Fruit fly (Drosophila melanogaster) whole organism, prepupa: ENCODE measurements around the gene CG4462.

ENCODE experiments used
- CG10631 ChIP-seq: fragments of 200-800 bp; sonication (Bioruptor generic); optimal IDR thresholded peaks from 2 replicates; lab custom pipeline; 2016; ENCODE audit warnings: missing biosample characterization, missing genetic modification characterization
- CG10669 ChIP-seq: fragments of 200-800 bp; sonication (Bioruptor generic); optimal IDR thresholded peaks from 3 replicates; lab custom pipeline; 2018; ENCODE audit warnings: missing biosample characterization, mild to moderate bottlenecking, missing genetic modification characterization, moderate library complexity
- CG11294 ChIP-seq: fragments of 200-800 bp; sonication (Bioruptor generic); IDR thresholded peaks from 2 replicates; pipeline ENCODE4 v1.3.6; 2022; ENCODE audit warnings: missing biosample characterization, missing genetic modification characterization
- CG11762 ChIP-seq: fragments of 200-800 bp; sonication (Bioruptor generic); optimal IDR thresholded peaks from 3 replicates; lab custom pipeline; 2016; ENCODE audit warnings: missing biosample characterization, missing genetic modification characterization; ENCODE audit not compliant: insufficient read depth
- CG15336 ChIP-seq: fragments of 200-800 bp; sonication (Bioruptor generic); IDR thresholded peaks from 2 replicates; pipeline ENCODE4 v1.3.6; 2022; ENCODE audit warnings: missing biosample characterization, missing genetic modification characterization
- CG16779 ChIP-seq: fragments of 200-800 bp; sonication (Bioruptor generic); optimal IDR thresholded peaks from 3 replicates; lab custom pipeline; 2017; ENCODE audit warnings: missing biosample characterization, mild to moderate bottlenecking, missing genetic modification characterization
- CG3032 ChIP-seq: fragments of 200-800 bp; optimal IDR thresholded peaks from 2 replicates; lab custom pipeline; 2019; ENCODE audit warnings: missing biosample characterization, mild to moderate bottlenecking, missing genetic modification characterization, moderate library complexity
- CG32006 ChIP-seq: fragments of 200-800 bp; sonication (Bioruptor generic); optimal IDR thresholded peaks from 3 replicates; lab custom pipeline; 2017; ENCODE audit warnings: missing biosample characterization, mild to moderate bottlenecking, missing genetic modification characterization
- CG34406 ChIP-seq: fragments of 200-800 bp; sonication (Bioruptor generic); optimal IDR thresholded peaks from 3 replicates; lab custom pipeline; 2016; ENCODE audit warnings: missing biosample characterization, missing genetic modification characterization
- CG3919 ChIP-seq: fragments of 200-800 bp; sonication (Bioruptor generic); optimal IDR thresholded peaks from 3 replicates; lab custom pipeline; 2016; ENCODE audit warnings: missing biosample characterization, missing genetic modification characterization
- CG6276 ChIP-seq: fragments of 200-800 bp; sonication (Bioruptor generic); optimal IDR thresholded peaks from 2 replicates; lab custom pipeline; 2017; ENCODE audit warnings: missing biosample characterization, mild to moderate bottlenecking, missing genetic modification characterization
- CG6792 ChIP-seq: fragments of 200-800 bp; sonication (Bioruptor generic); optimal IDR thresholded peaks from 3 replicates; lab custom pipeline; 2016; ENCODE audit warnings: missing biosample characterization, missing genetic modification characterization
- CG7368 ChIP-seq: fragments of 200-800 bp; sonication (Bioruptor generic); optimal IDR thresholded peaks from 3 replicates; lab custom pipeline; 2016; ENCODE audit warnings: missing biosample characterization, missing genetic modification characterization
- CG8119 ChIP-seq: fragments of 200-800 bp; sonication (Bioruptor generic); IDR thresholded peaks from 3 replicates; pipeline ENCODE4 v1.3.6; 2022; ENCODE audit warnings: missing biosample characterization, missing genetic modification characterization
- CG9139 ChIP-seq: fragments of 200-800 bp; sonication (Bioruptor generic); optimal IDR thresholded peaks from 3 replicates; lab custom pipeline; 2017; ENCODE audit warnings: missing biosample characterization, mild to moderate bottlenecking, missing genetic modification characterization
- Eip75B ChIP-seq: fragments of 200-800 bp; sonication (Bioruptor generic); optimal IDR thresholded peaks from 3 replicates; lab custom pipeline; 2016; ENCODE audit warnings: missing biosample characterization, missing genetic modification characterization
- Eip78C ChIP-seq: fragments of 200-800 bp; sonication (Bioruptor generic); peaks from one replicate; lab custom pipeline; 2016; ENCODE audit warnings: missing biosample characterization, missing genetic modification characterization
- Eip93F ChIP-seq: fragments of 200-800 bp; sonication (Bioruptor generic); optimal IDR thresholded peaks from 2 replicates; lab custom pipeline; 2016; ENCODE audit warnings: missing biosample characterization, mild to moderate bottlenecking, missing genetic modification characterization
- Ets96B ChIP-seq: fragments of 200-800 bp; optimal IDR thresholded peaks from 2 replicates; lab custom pipeline; 2019; ENCODE audit warnings: missing biosample characterization, mild to moderate bottlenecking, missing genetic modification characterization, moderate library complexity
- Gug ChIP-seq: fragments of 200-800 bp; sonication (Bioruptor generic); IDR thresholded peaks from 2 replicates; pipeline ENCODE4 v1.3.6; 2022; ENCODE audit warnings: missing biosample characterization, missing genetic modification characterization
- Hr38 ChIP-seq: sonication (Bioruptor generic); optimal IDR thresholded peaks from 2 replicates; lab custom pipeline; 2016; ENCODE audit warnings: missing biosample characterization, missing genetic modification characterization
- Hr39 ChIP-seq: fragments of 200-800 bp; sonication (Bioruptor generic); optimal IDR thresholded peaks from 2 replicates; lab custom pipeline; 2016; ENCODE audit warnings: missing biosample characterization, missing genetic modification characterization
- Met ChIP-seq: fragments of 200-800 bp; sonication (Bioruptor generic); optimal IDR thresholded peaks from 3 replicates; lab custom pipeline; 2016; ENCODE audit warnings: missing biosample characterization, missing genetic modification characterization
- OdsH ChIP-seq: fragments of 200-800 bp; sonication (Bioruptor generic); optimal IDR thresholded peaks from 3 replicates; lab custom pipeline; 2016; ENCODE audit warnings: missing biosample characterization, missing genetic modification characterization
- Smox ChIP-seq: fragments of 200-800 bp; sonication (Bioruptor generic); optimal IDR thresholded peaks from 3 replicates; lab custom pipeline; 2016; ENCODE audit warnings: missing biosample characterization, missing genetic modification characterization
- Sox102F ChIP-seq: fragments of 200-800 bp; sonication (Bioruptor generic); optimal IDR thresholded peaks from 2 replicates; lab custom pipeline; 2016; ENCODE audit warnings: missing biosample characterization, mild to moderate bottlenecking, missing genetic modification characterization
- Sox15 ChIP-seq: fragments of 200-800 bp; sonication (Bioruptor generic); optimal IDR thresholded peaks from 3 replicates; lab custom pipeline; 2016; ENCODE audit warnings: missing biosample characterization, missing genetic modification characterization
- achi ChIP-seq: fragments of 200-800 bp; sonication (Bioruptor generic); optimal IDR thresholded peaks from 3 replicates; lab custom pipeline; 2016; ENCODE audit warnings: missing biosample characterization, missing genetic modification characterization
- dac ChIP-seq: fragments of 200-800 bp; sonication (Bioruptor generic); optimal IDR thresholded peaks from 2 replicates; lab custom pipeline; 2017; ENCODE audit warnings: missing biosample characterization, mild to moderate bottlenecking, missing genetic modification characterization
- dsx ChIP-seq: fragments of 200-800 bp; optimal IDR thresholded peaks from 3 replicates; lab custom pipeline; 2019; ENCODE audit warnings: missing biosample characterization, mild to moderate bottlenecking, missing genetic modification characterization, moderate library complexity; ENCODE audit not compliant: poor library complexity, severe bottlenecking
- eg ChIP-seq: fragments of 200-800 bp; sonication (Bioruptor generic); IDR thresholded peaks from 3 replicates; pipeline ENCODE4 v1.3.6; 2022; ENCODE audit warnings: missing biosample characterization, missing genetic modification characterization
- esn ChIP-seq: fragments of 200-800 bp; sonication (Bioruptor generic); optimal IDR thresholded peaks from 2 replicates; lab custom pipeline; 2016; ENCODE audit warnings: missing biosample characterization, mild to moderate bottlenecking, missing genetic modification characterization, moderate library complexity
- fd59A ChIP-seq: fragments of 200-800 bp; sonication (Bioruptor generic); optimal IDR thresholded peaks from 2 replicates; lab custom pipeline; 2017; ENCODE audit warnings: missing biosample characterization, mild to moderate bottlenecking, missing genetic modification characterization, missing genetic modification reagents
- fkh ChIP-seq: fragments of 200-800 bp; sonication (Bioruptor generic); optimal IDR thresholded peaks from 3 replicates; lab custom pipeline; 2017; ENCODE audit warnings: missing biosample characterization, mild to moderate bottlenecking, missing genetic modification characterization, moderate library complexity
- lz ChIP-seq: fragments of 200-800 bp; sonication (Bioruptor generic); optimal IDR thresholded peaks from 3 replicates; lab custom pipeline; 2016; ENCODE audit warnings: missing biosample characterization, missing genetic modification characterization
- net ChIP-seq: fragments of 200-800 bp; sonication (Bioruptor generic); optimal IDR thresholded peaks from 3 replicates; lab custom pipeline; 2016; ENCODE audit warnings: missing biosample characterization, missing genetic modification characterization
- salr ChIP-seq, 2 experiments: fragments of 200-800 bp; sonication (Bioruptor generic); optimal IDR thresholded peaks; 3 replicates each; lab custom pipeline; 2016 to 2018; ENCODE audit warnings: missing biosample characterization in 2 of 2, missing genetic modification characterization in 2 of 2, mild to moderate bottlenecking in 1 of 2
- spab ChIP-seq: fragments of 200-800 bp; sonication (Bioruptor generic); optimal IDR thresholded peaks from 2 replicates; lab custom pipeline; 2017; ENCODE audit warnings: missing biosample characterization, mild to moderate bottlenecking, missing genetic modification characterization, missing genetic modification reagents
- ss ChIP-seq, 2 experiments: fragments of 200-800 bp; sonication (Bioruptor generic); optimal IDR thresholded peaks; 2 replicates in 1 of 2; 3 replicates in 1 of 2; lab custom pipeline; 2017 to 2018; ENCODE audit warnings: mild to moderate bottlenecking in 2 of 2, missing biosample characterization in 2 of 2, missing genetic modification characterization in 2 of 2, moderate library complexity in 1 of 2
- vri ChIP-seq: fragments of 200-800 bp; sonication (Bioruptor generic); optimal IDR thresholded peaks from 3 replicates; lab custom pipeline; 2016; ENCODE audit warnings: missing biosample characterization, mild to moderate bottlenecking, missing genetic modification characterization

Gene CG4462

DNA sequence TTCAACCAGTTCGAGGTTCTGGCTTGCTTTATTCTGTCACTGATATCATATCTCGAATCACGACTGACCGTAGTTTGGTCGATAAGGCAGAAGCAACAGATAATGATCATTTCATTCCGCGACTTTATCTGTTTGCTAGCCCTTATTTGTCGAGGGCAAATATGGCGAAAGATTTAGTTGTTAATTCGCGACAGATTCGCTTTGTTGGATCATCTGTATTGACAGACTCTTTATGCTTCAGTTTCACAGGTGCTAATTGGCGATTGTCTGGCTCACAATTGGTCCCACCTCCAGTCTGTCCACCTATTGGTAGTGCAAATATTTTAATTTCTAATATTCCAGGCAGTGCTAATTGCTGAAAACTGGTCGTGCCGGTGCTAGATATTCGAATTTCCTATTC, 840 bp downstream of the CG4462 start (continued):
- TF ChIP-seq Smox (GFP tag; lab: Kevin White, UChicago): peak; percentile 25
- no peak for TF ChIP-seq dsx (GFP tag; lab: Kevin White, UChicago)
- no peak for TF ChIP-seq Hr39 (GFP tag; lab: Kevin White, UChicago)
- peak; percentile 33 for TF ChIP-seq fd59A
- peak in 1 of 2 experiments; percentile 87 for TF ChIP-seq ss (GFP tag; optimal IDR thresholded peaks at IDR 0.05; lab: Kevin White, UChicago)
- TF ChIP-seq OdsH (GFP tag; lab: Kevin White, UChicago): no peak
- TF ChIP-seq CG16779 (tag; lab: Kevin White, UChicago): peak; percentile 21
- TF ChIP-seq CG11294: no peak
- TF ChIP-seq Hr38: no peak
- TF ChIP-seq CG10631 (GFP tag; lab: Kevin White, UChicago): peak; percentile 55
- TF ChIP-seq Sox15 (GFP tag; lab: Kevin White, UChicago): no peak
- no peak for TF ChIP-seq eg (GFP tag; lab: Robert Waterston, UW)
- peak; percentile 57 for TF ChIP-seq CG7368 (GFP tag; lab: Kevin White, UChicago)
- TF ChIP-seq CG15336 (GFP tag; lab: Robert Waterston, UW): no peak
- peak; percentile 51 for TF ChIP-seq spab
- no peak for TF ChIP-seq CG8119 (GFP tag; lab: Robert Waterston, UW)
- no peak for TF ChIP-seq Ets96B (tag; lab: Kevin White, UChicago)
- peak; percentile 5 for TF ChIP-seq CG11762 (GFP tag; lab: Kevin White, UChicago)
- TF ChIP-seq CG6792 (GFP tag; lab: Kevin White, UChicago): peak; percentile 64
- TF ChIP-seq net: peak; percentile 46
- peak; percentile 93 for TF ChIP-seq Eip78C
- TF ChIP-seq CG32006: no peak
- TF ChIP-seq dac (GFP tag; lab: Kevin White, UChicago): no peak
- peak in 1 of 2 experiments; percentile 45 for TF ChIP-seq salr (GFP tag; optimal IDR thresholded peaks at IDR 0.05; lab: Kevin White, UChicago)
- TF ChIP-seq vri (GFP tag; lab: Kevin White, UChicago): peak; percentile 9
- no peak for TF ChIP-seq CG3919 (GFP tag; lab: Kevin White, UChicago)
- TF ChIP-seq achi (GFP tag; lab: Kevin White, UChicago): peak; percentile 28
- peak; percentile 32 for TF ChIP-seq CG9139 (GFP tag; lab: Kevin White, UChicago)
- peak; percentile 42 for TF ChIP-seq CG34406
- peak; percentile 36 for TF ChIP-seq Met (GFP tag; lab: Kevin White, UChicago)
- TF ChIP-seq Eip93F: no peak
- peak; percentile 79 for TF ChIP-seq fkh (GFP tag; lab: Kevin White, UChicago)
- TF ChIP-seq CG6276: no peak

DNA sequence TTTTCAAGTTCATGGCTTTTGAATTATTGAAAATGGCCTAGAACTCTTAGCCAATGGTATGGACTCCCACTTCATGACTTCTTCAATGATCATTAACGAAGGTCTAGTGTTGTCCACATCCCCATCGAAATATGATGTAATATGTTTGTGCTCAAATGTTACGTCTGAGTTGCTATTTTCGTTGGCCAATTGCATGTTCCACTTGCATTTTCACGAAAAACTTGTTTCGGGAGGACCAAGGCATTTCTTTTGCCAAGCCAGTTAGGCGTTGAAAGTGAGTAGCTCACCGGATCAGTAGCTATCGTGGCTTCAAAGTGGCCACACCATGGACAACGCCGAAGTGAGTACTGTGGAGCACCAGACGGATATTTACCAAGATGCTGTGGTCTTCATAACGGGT, 7.0 kb downstream of the CG4462 start, which contains the start of gene CG4770:
TSS of gene CG4770 (plus strand) at position 301 of the 400 bp plus-strand sequence.
- TF ChIP-seq CG16779 (tag; lab: Kevin White, UChicago): no peak
- TF ChIP-seq Eip75B (GFP tag; lab: Kevin White, UChicago): no peak
- TF ChIP-seq CG6276: peak; percentile 3
- TF ChIP-seq eg (GFP tag; lab: Robert Waterston, UW): 0 out of 3 replicates have a peak, but pooled peaks have one; percentile 9
- 0 out of 3 replicates have a peak, but pooled peaks have one; percentile 25 for TF ChIP-seq CG8119 (GFP tag; lab: Robert Waterston, UW)
- no peak for TF ChIP-seq Gug (GFP tag; lab: Robert Waterston, UW)
- TF ChIP-seq CG11294: no peak
- no peak for TF ChIP-seq CG3032
- no peak for TF ChIP-seq esn (GFP tag; lab: Kevin White, UChicago)
- TF ChIP-seq Sox102F (GFP tag; lab: Kevin White, UChicago): no peak
- no peak for TF ChIP-seq Eip93F
- TF ChIP-seq, all 60 proteins: peak for 3

DNA sequence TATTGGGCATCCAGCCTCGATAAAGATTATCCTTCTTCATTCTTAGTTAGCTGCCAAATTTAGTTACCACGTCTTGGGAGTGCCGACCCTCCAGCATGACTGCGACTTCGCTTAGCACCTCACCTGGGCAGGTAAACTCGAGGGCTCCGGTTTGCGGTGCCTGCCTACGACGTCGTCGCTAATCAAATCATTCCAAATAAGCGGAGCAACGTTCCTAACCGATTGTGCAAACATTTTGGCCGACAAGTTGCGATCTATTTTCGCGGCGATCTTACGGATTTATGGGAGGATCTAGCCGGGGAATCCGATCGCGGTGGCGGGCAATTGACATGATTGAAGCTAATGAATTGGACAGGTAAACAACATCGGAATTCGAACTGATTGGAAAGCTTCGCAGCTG, 7.4 kb downstream of the CG4462 start, which contains the start of gene CG4465:
TSS of gene CG4465 (minus strand) at position 101 of the 400 bp plus-strand sequence.
- TF ChIP-seq fkh (GFP tag; lab: Kevin White, UChicago) (peak; percentile 19), CG3919 (GFP tag; lab: Kevin White, UChicago) (no peak), lz (GFP tag; lab: Kevin White, UChicago) (no peak), OdsH (GFP tag; lab: Kevin White, UChicago) (no peak), Eip78C (no peak), CG10669 (GFP tag; lab: Kevin White, UChicago) (no peak), CG16779 (tag; lab: Kevin White, UChicago) (no peak)
- TF ChIP-seq, all 60 proteins: peak for 1
